Fruit fly (Drosophila melanogaster) Kc167 (cell line): ENCODE data around the gene cue.

Experiments
- Myc ChIP-seq: fragments of >200 bp; optimal IDR thresholded peaks from 2 replicates; lab custom pipeline; 2017; ENCODE audit warnings: missing external identifiers
- Sin3A ChIP-seq: fragments of >200 bp; optimal IDR thresholded peaks from 2 replicates; lab custom pipeline; 2018; ENCODE audit warnings: missing external identifiers
- h ChIP-seq: fragments of >200 bp; optimal IDR thresholded peaks from 3 replicates; lab custom pipeline; 2018; ENCODE audit warnings: missing external identifiers
- insv ChIP-seq: fragments of >200 bp; optimal IDR thresholded peaks from 3 replicates; lab custom pipeline; 2018; ENCODE audit warnings: missing external identifiers
- psq ChIP-seq: fragments of >200 bp; optimal IDR thresholded peaks from 2 replicates; lab custom pipeline; 2017; ENCODE audit warnings: missing external identifiers
- ttk ChIP-seq: sonication (Bioruptor generic); optimal IDR thresholded peaks from 2 replicates; lab custom pipeline; 2017; ENCODE audit warnings: missing external identifiers

cue gene

DNA sequence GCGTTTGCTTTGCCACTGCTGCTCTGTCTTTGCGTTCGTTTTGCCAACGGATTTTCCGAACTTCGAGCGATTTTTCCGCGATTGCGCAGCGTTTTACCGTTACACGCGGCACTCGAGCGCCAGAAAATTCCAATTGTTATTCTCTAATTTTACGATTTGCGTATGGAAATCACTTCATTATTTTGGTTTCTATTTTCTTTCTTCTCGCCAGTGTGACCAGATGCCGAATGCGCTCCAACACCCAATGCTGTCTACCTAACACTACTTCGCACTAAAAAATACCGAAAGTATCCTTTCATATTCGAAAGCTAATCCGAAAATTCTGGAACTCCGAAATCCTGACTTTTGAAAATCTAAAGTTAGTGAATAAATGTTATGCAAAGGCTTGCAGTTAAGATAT, 20.7 kb downstream of the cue start, which contains the start of gene CG12084:
CG12084 (minus strand) TSS at position 236 of the 400 bp plus-strand sequence.
- TF ChIP-seq Sin3A (lab: Kevin White, UChicago), result no peak
- TF ChIP-seq h (lab: Kevin White, UChicago), result no peak
- no peak for TF ChIP-seq ttk (lab: Kevin White, UChicago)
- no peak for TF ChIP-seq psq (lab: Kevin White, UChicago)
- TF ChIP-seq insv (lab: Kevin White, UChicago), result no peak
- no peak for TF ChIP-seq Myc (lab: Kevin White, UChicago)

DNA sequence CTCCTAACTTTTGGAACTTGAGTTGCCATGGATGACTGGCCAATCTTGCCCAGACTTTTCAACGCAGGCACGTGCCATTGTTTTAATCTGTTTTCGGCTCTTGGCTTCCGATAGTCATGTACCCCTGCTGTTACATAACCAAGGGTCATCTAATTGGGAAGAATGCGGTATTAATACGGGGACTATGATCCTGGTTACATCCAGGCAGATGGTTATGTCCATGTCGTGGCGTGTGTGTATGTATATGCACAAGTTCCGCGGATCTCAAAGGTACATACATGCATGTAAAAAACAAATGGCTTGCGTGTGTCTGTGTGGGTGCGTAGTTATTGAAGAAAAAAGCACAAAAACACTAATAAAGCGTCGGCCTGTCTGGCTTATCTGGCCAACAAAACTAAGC, 21.3 kb downstream of the cue start:
- TF ChIP-seq Myc (lab: Kevin White, UChicago), result no peak
- no peak for TF ChIP-seq psq (lab: Kevin White, UChicago)
- no peak for TF ChIP-seq insv (lab: Kevin White, UChicago)
- no peak for TF ChIP-seq Sin3A (lab: Kevin White, UChicago)
- TF ChIP-seq ttk (lab: Kevin White, UChicago), result no peak
- TF ChIP-seq h (lab: Kevin White, UChicago), result no peak

DNA sequence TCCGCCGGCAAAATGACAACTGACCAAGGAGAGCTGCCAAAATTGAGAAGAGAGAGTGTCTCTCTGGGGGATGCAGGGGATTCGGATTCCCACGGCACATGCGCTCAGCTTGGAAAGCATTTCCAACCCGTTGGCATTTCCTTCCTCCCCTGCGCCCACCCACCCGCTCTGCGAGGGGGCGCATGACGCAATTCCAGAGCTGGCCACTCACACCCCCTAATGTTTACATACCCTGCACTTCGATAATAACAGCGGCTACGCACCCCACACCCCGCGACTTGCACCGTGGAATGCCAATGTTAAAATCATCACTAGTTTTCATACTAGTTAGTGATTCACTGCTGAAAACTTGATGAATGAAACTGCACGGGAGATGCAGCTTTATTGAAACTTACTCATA, 27.5 kb downstream of the cue start, which contains the start of gene stet:
stet (minus strand) TSS at position 25 of the 400 bp plus-strand sequence.
- TF ChIP-seq h (lab: Kevin White, UChicago) (no peak), Sin3A (lab: Kevin White, UChicago) (no peak), Myc (lab: Kevin White, UChicago) (no peak), ttk (lab: Kevin White, UChicago) (no peak), psq (lab: Kevin White, UChicago) (no peak), insv (lab: Kevin White, UChicago) (no peak)

DNA sequence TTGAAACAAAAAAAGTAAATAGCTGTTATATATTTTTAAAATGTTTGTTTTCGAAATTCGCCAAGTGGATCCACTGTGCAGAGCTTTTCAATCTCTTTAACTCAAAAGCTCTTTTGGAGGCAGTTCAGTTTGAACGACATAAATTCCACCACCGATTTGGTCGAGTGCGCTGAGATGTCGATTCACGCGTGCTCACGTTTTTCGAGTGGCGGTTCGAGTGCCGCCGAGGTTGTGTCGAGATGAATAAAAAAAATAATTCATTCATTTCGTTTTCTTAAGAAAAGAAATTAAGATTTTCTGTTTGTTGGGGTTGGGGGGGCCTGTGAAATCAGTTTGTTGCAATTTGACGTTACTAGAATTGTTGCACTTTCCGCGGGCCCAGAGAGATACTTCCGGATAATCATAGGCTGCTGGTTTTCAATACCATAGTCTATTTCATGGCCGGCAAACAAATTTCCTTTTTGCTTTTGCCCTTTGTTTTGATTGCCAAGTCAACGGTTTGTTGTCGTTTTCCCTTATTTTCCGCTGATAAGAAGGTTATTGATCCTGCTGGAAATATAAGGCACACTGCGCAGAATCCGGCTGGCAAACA, 28.4 kb downstream of the cue start:
- TF ChIP-seq Myc (lab: Kevin White, UChicago) (no peak), ttk (lab: Kevin White, UChicago) (no peak), Sin3A (lab: Kevin White, UChicago) (no peak), insv (lab: Kevin White, UChicago) (no peak), psq (lab: Kevin White, UChicago) (no peak), h (lab: Kevin White, UChicago) (no peak)

DNA sequence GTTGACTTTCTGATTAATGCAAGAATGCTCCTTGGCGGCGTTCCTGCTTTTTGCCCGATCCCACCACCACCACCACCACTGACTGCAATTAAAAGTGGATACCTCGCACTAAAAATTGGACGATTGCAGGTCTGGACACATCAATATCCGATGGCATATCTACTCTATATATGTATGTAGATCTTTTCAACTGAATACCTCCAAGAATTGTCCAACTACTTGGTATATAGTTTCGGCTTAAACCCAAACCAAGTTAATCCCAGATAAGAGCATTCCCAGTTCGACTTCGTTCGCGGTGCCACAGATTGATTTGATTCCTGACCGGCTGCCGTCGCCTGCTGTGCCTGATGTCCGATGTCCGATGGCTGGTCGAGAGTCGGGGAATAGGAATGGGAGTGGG, 32.3 kb downstream of the cue start:
- TF ChIP-seq Myc (lab: Kevin White, UChicago) (no peak), h (lab: Kevin White, UChicago) (no peak), psq (lab: Kevin White, UChicago) (no peak), Sin3A (lab: Kevin White, UChicago) (no peak), ttk (lab: Kevin White, UChicago) (no peak), insv (lab: Kevin White, UChicago) (no peak)

DNA sequence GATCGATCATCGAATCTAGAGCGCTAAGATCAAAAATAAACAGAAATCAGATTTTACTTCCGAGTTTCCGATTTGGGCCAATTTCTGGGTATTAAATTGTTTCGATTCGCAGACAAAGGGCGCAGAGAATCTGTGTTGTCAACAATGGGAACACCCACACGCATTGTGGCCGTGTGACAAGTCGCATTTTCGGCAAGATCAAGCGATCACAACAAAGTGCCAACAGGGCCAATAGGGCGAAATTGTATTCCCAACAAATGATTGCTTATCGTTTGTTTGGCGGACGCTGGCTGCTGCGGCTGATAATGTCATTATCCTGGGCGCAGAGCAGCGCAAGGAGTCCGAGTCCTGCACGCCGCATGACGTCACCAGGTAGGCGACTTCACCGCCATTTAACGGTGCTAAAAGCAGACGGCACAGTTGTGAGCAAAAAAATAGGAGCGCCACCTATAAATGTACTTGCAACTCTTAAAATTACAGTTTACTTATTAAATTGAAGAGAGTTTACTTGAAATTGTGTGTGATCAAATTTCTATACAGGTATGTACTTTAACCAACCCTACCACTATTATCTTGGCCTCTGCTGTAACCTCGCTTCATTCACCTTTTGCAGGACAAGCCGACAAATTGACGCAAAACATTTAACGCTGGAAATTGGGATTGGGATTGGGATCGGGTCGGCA, 37.9 kb downstream of the cue start:
- no peak for TF ChIP-seq psq (lab: Kevin White, UChicago)
- TF ChIP-seq h (lab: Kevin White, UChicago), result no peak
- TF ChIP-seq Myc (lab: Kevin White, UChicago), result no peak
- TF ChIP-seq Sin3A (lab: Kevin White, UChicago), result no peak
- no peak for TF ChIP-seq insv (lab: Kevin White, UChicago)
- TF ChIP-seq ttk (lab: Kevin White, UChicago), result no peak

DNA sequence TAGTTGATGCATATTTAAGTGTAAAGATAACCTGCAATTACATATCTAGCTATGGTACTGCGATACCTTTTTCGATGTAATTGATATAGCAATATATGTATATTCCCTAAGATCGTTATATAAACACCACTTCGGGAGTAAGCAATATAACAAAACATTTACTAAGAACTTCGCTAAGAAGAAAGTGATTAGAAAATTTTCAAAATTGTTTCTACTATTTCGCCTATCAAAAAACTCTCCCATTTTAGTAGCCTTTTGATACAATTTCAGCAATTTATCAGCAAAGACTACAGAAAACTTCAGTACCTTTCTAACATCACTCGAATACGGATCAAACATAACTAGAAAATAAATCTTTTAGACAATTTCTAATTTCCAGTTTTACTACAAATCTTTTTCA, 39.8 kb downstream of the cue start, which contains the start of gene robl62A:
robl62A (plus strand) TSS at position 301 of the 400 bp plus-strand sequence.
- no peak for TF ChIP-seq h (lab: Kevin White, UChicago)
- no peak for TF ChIP-seq insv (lab: Kevin White, UChicago)
- no peak for TF ChIP-seq Sin3A (lab: Kevin White, UChicago)
- TF ChIP-seq Myc (lab: Kevin White, UChicago), result no peak
- TF ChIP-seq ttk (lab: Kevin White, UChicago), result no peak
- TF ChIP-seq psq (lab: Kevin White, UChicago), result no peak

DNA sequence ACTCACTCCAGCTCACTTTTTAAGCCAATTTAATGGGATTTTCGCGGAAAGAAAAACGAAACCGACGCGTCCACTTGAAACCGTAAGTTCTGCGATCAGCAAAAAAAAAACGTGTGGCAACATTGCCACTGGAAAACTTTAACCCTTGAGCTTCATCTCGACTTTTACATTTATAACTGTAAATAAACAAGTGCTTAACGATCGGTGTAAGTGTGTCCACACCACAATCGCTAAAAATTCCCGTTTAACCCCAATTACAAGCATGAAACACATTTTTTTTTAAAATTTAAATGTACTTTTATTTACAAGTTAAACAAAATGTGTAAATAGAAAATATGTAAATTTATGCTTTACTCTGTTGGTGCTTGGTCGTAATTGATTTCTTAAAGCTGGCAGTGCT, 41.9 kb downstream of the cue start, which contains the start of gene Ptp61F:
Ptp61F (minus strand) TSS at position 101 of the 400 bp plus-strand sequence.
- TF ChIP-seq ttk (lab: Kevin White, UChicago), result no peak
- no peak for TF ChIP-seq Sin3A (lab: Kevin White, UChicago)
- TF ChIP-seq insv (lab: Kevin White, UChicago), result no peak
- TF ChIP-seq h (lab: Kevin White, UChicago), result no peak
- no peak for TF ChIP-seq psq (lab: Kevin White, UChicago)
- TF ChIP-seq Myc (lab: Kevin White, UChicago), result no peak

DNA sequence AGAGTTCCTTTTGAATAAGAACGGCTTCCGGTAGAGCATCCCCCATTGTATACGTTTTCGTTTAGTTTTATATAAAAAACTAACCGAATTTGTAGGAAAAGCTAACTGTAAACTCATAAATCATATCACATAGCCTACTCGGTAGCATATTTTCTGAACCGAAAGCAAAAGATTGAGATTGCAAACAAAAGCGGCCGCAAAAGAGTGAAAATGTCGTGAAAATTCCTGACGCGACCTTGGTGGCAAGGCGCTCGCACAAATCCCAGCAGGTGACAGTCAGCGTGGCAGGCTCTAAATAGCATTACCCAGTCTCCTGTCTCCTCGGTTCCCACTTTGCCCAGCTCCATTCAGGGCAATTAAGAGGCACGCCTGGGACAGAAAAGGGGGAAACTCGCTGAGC, 45.1 kb downstream of the cue start, which contains the start of gene Naa30B:
Naa30B (minus strand) TSS at position 101 of the 400 bp plus-strand sequence.
- TF ChIP-seq Sin3A (lab: Kevin White, UChicago) (no peak), psq (lab: Kevin White, UChicago) (no peak), h (lab: Kevin White, UChicago) (no peak), ttk (lab: Kevin White, UChicago) (no peak), insv (lab: Kevin White, UChicago) (no peak), Myc (lab: Kevin White, UChicago) (no peak)

DNA sequence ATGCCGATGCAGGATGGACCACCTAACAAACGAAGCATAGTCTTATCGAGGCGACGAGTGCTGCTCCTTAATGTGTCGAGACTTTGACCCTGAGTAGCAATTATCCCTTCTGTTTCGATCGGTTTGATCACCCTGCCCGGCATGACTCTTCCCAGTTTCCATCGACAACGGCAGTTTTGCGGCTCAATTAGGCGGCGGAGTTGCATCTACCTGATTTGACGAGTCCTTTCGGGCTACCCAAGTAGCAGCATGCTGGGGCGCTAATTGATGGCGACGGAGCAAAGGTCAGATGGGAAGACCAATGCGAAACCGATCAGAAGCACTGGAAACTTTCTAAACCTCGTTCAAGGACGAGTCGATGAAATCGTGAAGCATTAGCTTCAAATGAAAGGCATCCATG, 46.0 kb downstream of the cue start:
- TF ChIP-seq Myc (lab: Kevin White, UChicago) (no peak), psq (lab: Kevin White, UChicago) (no peak), ttk (lab: Kevin White, UChicago) (no peak), h (lab: Kevin White, UChicago) (no peak), insv (lab: Kevin White, UChicago) (no peak), Sin3A (lab: Kevin White, UChicago) (no peak)

DNA sequence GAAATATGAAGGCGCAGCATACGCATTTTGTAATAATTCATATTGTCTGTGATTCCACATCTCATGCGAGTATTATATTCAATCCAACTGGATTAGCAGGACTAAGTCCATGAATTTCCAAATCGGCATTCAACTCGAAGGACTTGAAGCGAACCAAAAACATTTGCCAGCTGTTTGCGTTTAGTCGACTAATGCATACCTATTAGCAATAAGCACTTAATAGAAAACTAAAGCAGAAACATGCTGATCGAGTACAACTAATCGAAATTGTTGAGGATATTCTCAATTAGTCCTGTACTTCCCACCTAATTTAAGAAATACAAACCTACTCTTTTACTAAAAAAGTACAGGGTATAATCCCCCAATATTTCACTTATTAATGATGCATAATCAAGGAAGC, 47.8 kb downstream of the cue start:
- TF ChIP-seq psq (lab: Kevin White, UChicago) (no peak), Sin3A (lab: Kevin White, UChicago) (no peak), insv (lab: Kevin White, UChicago) (no peak), ttk (lab: Kevin White, UChicago) (no peak), h (lab: Kevin White, UChicago) (no peak), Myc (lab: Kevin White, UChicago) (no peak)
